Worm (Caenorhabditis elegans) whole organism, L4/young adult: ENCODE results near the gene rig-1.
A peak's percentile ranks its signal among the peaks of the same experiment; 100 is the strongest.

Experiments used
- W03F9.2 ChIP-seq: fragments of 150-350 bp; optimal IDR thresholded peaks from 2 replicates; lab custom pipeline; 2014; ENCODE audit warnings: missing biosample characterization, missing genetic modification characterization
- dao-5 ChIP-seq: sonication (generic microtip); optimal IDR thresholded peaks from 2 replicates; lab custom pipeline; 2016; ENCODE audit warnings: missing genotype, missing genetic modification characterization, moderate library complexity, missing compliant biosample characterization
- him-1 ChIP-seq: sonication (generic microtip); optimal IDR thresholded peaks from 2 replicates; lab custom pipeline; 2016; ENCODE audit warnings: missing genotype, missing genetic modification reagents, missing genetic modification characterization, missing compliant biosample characterization

The rig-1 gene

ce11 chrX:8660319-8660718 is at the start of gene rig-1:
rig-1 (plus strand) TSS chrX:8660619.
- no peak for TF ChIP-seq W03F9.2 (tag; lab: Kevin White, UChicago)
- no peak for TF ChIP-seq him-1 (tag; lab: Kevin White, UChicago)
- no peak for TF ChIP-seq dao-5 (tag; lab: Kevin White, UChicago)

- no peak for TF ChIP-seq him-1 (tag; lab: Kevin White, UChicago)
- TF ChIP-seq dao-5 (tag; lab: Kevin White, UChicago) = no peak
- TF ChIP-seq W03F9.2 (tag; lab: Kevin White, UChicago) = no peak
Measured at ce11 chrX:8612278-8612677, 48.1 kb upstream of the rig-1 start.

- no peak for TF ChIP-seq W03F9.2 (tag; lab: Kevin White, UChicago)
- no peak for TF ChIP-seq dao-5 (tag; lab: Kevin White, UChicago)
- no peak for TF ChIP-seq him-1 (tag; lab: Kevin White, UChicago)
Measured at ce11 chrX:8613053-8613452, 47.4 kb upstream of the rig-1 start, which contains the start of gene K01A12.2. K01A12.2 (plus strand) TSS chrX:8613353.

- TF ChIP-seq W03F9.2 (tag; lab: Kevin White, UChicago) (peak; percentile 15), him-1 (tag; lab: Kevin White, UChicago) (no peak), dao-5 (tag; lab: Kevin White, UChicago) (peak; percentile 14)
Measured at ce11 chrX:8623840-8624591, 36.4 kb upstream of the rig-1 start.

ce11 chrX:8625090-8625489 is 35.3 kb upstream of the rig-1 start, which contains the start of gene K01A12.3:
K01A12.3 (minus strand) TSS chrX:8625190.
- no peak for TF ChIP-seq him-1 (tag; lab: Kevin White, UChicago)
- TF ChIP-seq dao-5 (tag; lab: Kevin White, UChicago) = no peak
- no peak for TF ChIP-seq W03F9.2 (tag; lab: Kevin White, UChicago)

- no peak for TF ChIP-seq him-1 (tag; lab: Kevin White, UChicago)
- no peak for TF ChIP-seq W03F9.2 (tag; lab: Kevin White, UChicago)
- no peak for TF ChIP-seq dao-5 (tag; lab: Kevin White, UChicago)
Measured at ce11 chrX:8638679-8639184, 21.7 kb upstream of the rig-1 start.

- TF ChIP-seq W03F9.2 (tag; lab: Kevin White, UChicago) (peak; percentile 1), him-1 (tag; lab: Kevin White, UChicago) (no peak)
Measured at ce11 chrX:8640654-8641053, 19.8 kb upstream of the rig-1 start.

ce11 chrX:8643817-8644216 is 16.6 kb upstream of the rig-1 start, which contains the start of gene stg-2:
stg-2 (minus strand) TSS chrX:8643917.
- no peak for TF ChIP-seq dao-5 (tag; lab: Kevin White, UChicago)
- no peak for TF ChIP-seq W03F9.2 (tag; lab: Kevin White, UChicago)
- TF ChIP-seq him-1 (tag; lab: Kevin White, UChicago) = no peak

- TF ChIP-seq W03F9.2 (tag; lab: Kevin White, UChicago) (peak; percentile 6), dao-5 (tag; lab: Kevin White, UChicago) (no peak), him-1 (tag; lab: Kevin White, UChicago) (peak; percentile 68)
Measured at ce11 chrX:8646287-8646686, 14.1 kb upstream of the rig-1 start.

ce11 chrX:8646997-8647396 is 13.4 kb upstream of the rig-1 start, which contains the start of gene F12D9.2:
F12D9.2 (minus strand) TSS chrX:8647097.
- no peak for TF ChIP-seq dao-5 (tag; lab: Kevin White, UChicago)
- TF ChIP-seq W03F9.2 (tag; lab: Kevin White, UChicago) = no peak
- no peak for TF ChIP-seq him-1 (tag; lab: Kevin White, UChicago)

ce11 chrX:8648582-8648981 is 11.8 kb upstream of the rig-1 start:
- TF ChIP-seq him-1 (tag; lab: Kevin White, UChicago) (no peak), dao-5 (tag; lab: Kevin White, UChicago) (no peak), W03F9.2 (tag; lab: Kevin White, UChicago) (no peak)

- TF ChIP-seq dao-5 (tag; lab: Kevin White, UChicago) = no peak
- no peak for TF ChIP-seq him-1 (tag; lab: Kevin White, UChicago)
- TF ChIP-seq W03F9.2 (tag; lab: Kevin White, UChicago) = no peak
Measured at ce11 chrX:8650535-8650934, 9.9 kb upstream of the rig-1 start.

ce11 chrX:8656019-8656418 is 4.4 kb upstream of the rig-1 start:
- TF ChIP-seq W03F9.2 (tag; lab: Kevin White, UChicago) (no peak), him-1 (tag; lab: Kevin White, UChicago) (no peak), dao-5 (tag; lab: Kevin White, UChicago) (no peak)
